Fruit fly (Drosophila melanogaster) whole organism, embryonic: ENCODE results near the gene CG4293.

Experiments used
- CG10147 ChIP-seq: fragments of 200-800 bp; sonication (Bioruptor generic); optimal IDR thresholded peaks from 2 replicates; lab custom pipeline; 2019; ENCODE audit warnings: missing biosample characterization, mild to moderate bottlenecking, missing genetic modification characterization, moderate library complexity
- CG10431 ChIP-seq: fragments of 200-800 bp; sonication (Bioruptor generic); optimal IDR thresholded peaks from 3 replicates; lab custom pipeline; 2018; ENCODE audit warnings: missing biosample characterization, mild to moderate bottlenecking, missing genetic modification characterization
- CG1233 ChIP-seq: fragments of 200-800 bp; sonication (Bioruptor generic); optimal IDR thresholded peaks from 4 replicates; lab custom pipeline; 2018; ENCODE audit warnings: missing biosample characterization, mild to moderate bottlenecking, missing genetic modification characterization
- CG13123 ChIP-seq: fragments of 200-800 bp; sonication (Bioruptor generic); optimal IDR thresholded peaks from 2 replicates; lab custom pipeline; 2016; ENCODE audit warnings: missing biosample characterization, missing genetic modification characterization
- CG14050 ChIP-seq: fragments of 200-800 bp; sonication (Bioruptor generic); IDR thresholded peaks from 3 replicates; pipeline ENCODE4 v1.3.6; 2022; ENCODE audit warnings: missing biosample characterization, missing genetic modification characterization
- CG14441 ChIP-seq: fragments of 200-800 bp; sonication (Bioruptor generic); IDR thresholded peaks from 2 replicates; pipeline ENCODE4 v1.3.6; 2022; ENCODE audit warnings: missing biosample characterization, missing genetic modification characterization
- CG14710 ChIP-seq: fragments of 200-800 bp; sonication (Bioruptor generic); optimal IDR thresholded peaks from 3 replicates; lab custom pipeline; 2019; ENCODE audit warnings: missing biosample characterization, mild to moderate bottlenecking, missing genetic modification characterization, moderate library complexity
- CG15696 ChIP-seq: fragments of 200-800 bp; sonication (Bioruptor generic); optimal IDR thresholded peaks from 2 replicates; lab custom pipeline; 2019; ENCODE audit warnings: missing biosample characterization, mild to moderate bottlenecking, missing genetic modification characterization, moderate library complexity
- CG18619 ChIP-seq: fragments of 200-800 bp; sonication (Bioruptor generic); optimal IDR thresholded peaks from 3 replicates; lab custom pipeline; 2017; ENCODE audit warnings: missing biosample characterization, mild to moderate bottlenecking, missing genetic modification characterization
- CG2116 ChIP-seq: fragments of 200-800 bp; sonication (Bioruptor generic); optimal IDR thresholded peaks from 3 replicates; lab custom pipeline; 2018; ENCODE audit warnings: missing biosample characterization, mild to moderate bottlenecking, missing genetic modification characterization
- CG31365 ChIP-seq: fragments of 200-800 bp; sonication (Bioruptor generic); optimal IDR thresholded peaks from 2 replicates; lab custom pipeline; 2018; ENCODE audit warnings: missing biosample characterization, mild to moderate bottlenecking, missing genetic modification characterization
- CG31388 ChIP-seq: fragments of 200-800 bp; sonication (Bioruptor generic); optimal IDR thresholded peaks from 2 replicates; lab custom pipeline; 2016; ENCODE audit warnings: missing biosample characterization, missing genetic modification characterization
- CG32532 ChIP-seq: fragments of 200-800 bp; sonication (Bioruptor generic); IDR thresholded peaks from 2 replicates; pipeline ENCODE4 v1.3.6; 2022; ENCODE audit warnings: missing biosample characterization, missing genetic modification characterization
- CG4424 ChIP-seq: fragments of 200-800 bp; sonication (Bioruptor generic); optimal IDR thresholded peaks from 3 replicates; lab custom pipeline; 2016; ENCODE audit warnings: missing biosample characterization, missing genetic modification characterization
- CG6689 ChIP-seq: fragments of 200-800 bp; sonication (Bioruptor generic); IDR thresholded peaks from 2 replicates; pipeline ENCODE4 v1.3.6; 2022; ENCODE audit warnings: missing biosample characterization, missing genetic modification characterization
- CG7372 ChIP-seq: fragments of 200-800 bp; sonication (Bioruptor generic); IDR thresholded peaks from 2 replicates; pipeline ENCODE4 v1.3.6; 2022; ENCODE audit warnings: missing biosample characterization, missing genetic modification characterization
- CG9797 ChIP-seq: fragments of 200-800 bp; sonication (Bioruptor generic); optimal IDR thresholded peaks from 3 replicates; lab custom pipeline; 2018; ENCODE audit warnings: missing biosample characterization, mild to moderate bottlenecking, missing genetic modification characterization
- CrebB ChIP-seq: fragments of 200-800 bp; sonication (Bioruptor generic); optimal IDR thresholded peaks from 3 replicates; lab custom pipeline; 2018; ENCODE audit warnings: missing biosample characterization, mild to moderate bottlenecking, missing genetic modification characterization
- Deaf1 ChIP-seq: fragments of 200-800 bp; optimal IDR thresholded peaks from 3 replicates; lab custom pipeline; 2019; ENCODE audit warnings: missing biosample characterization, mild to moderate bottlenecking, missing genetic modification characterization, moderate library complexity
- Gsc ChIP-seq: fragments of 200-800 bp; sonication (Bioruptor generic); IDR thresholded peaks from 2 replicates; pipeline ENCODE4 v1.3.6; 2022; ENCODE audit warnings: missing biosample characterization, missing genetic modification characterization
- H2.0 ChIP-seq: fragments of 200-800 bp; sonication (Bioruptor generic); IDR thresholded peaks from 2 replicates; pipeline ENCODE4 v1.3.6; 2022; ENCODE audit warnings: missing biosample characterization, missing genetic modification characterization
- Hsf ChIP-seq: fragments of 200-800 bp; sonication (Bioruptor generic); optimal IDR thresholded peaks from 3 replicates; lab custom pipeline; 2016; ENCODE audit warnings: missing biosample characterization, missing genetic modification characterization
- Kr ChIP-seq: fragments of 200-800 bp; sonication (Bioruptor generic); optimal IDR thresholded peaks from 2 replicates; lab custom pipeline; 2017; ENCODE audit warnings: missing biosample characterization, mild to moderate bottlenecking, missing genetic modification characterization
- Lpt ChIP-seq: fragments of >200 bp; optimal IDR thresholded peaks from 2 replicates; lab custom pipeline; 2018; ENCODE audit warnings: missing biosample characterization, missing genetic modification characterization
- NC2α ChIP-seq: fragments of 200-800 bp; sonication (Bioruptor generic); optimal IDR thresholded peaks from 2 replicates; lab custom pipeline; 2016; ENCODE audit warnings: missing biosample characterization, missing genetic modification characterization
- NFAT ChIP-seq: fragments of 200-800 bp; sonication (Bioruptor generic); IDR thresholded peaks from 2 replicates; pipeline ENCODE4 v1.3.6; 2022; ENCODE audit warnings: missing biosample characterization, missing genetic modification characterization
- Neu2 ChIP-seq: fragments of 200-800 bp; sonication (Bioruptor generic); optimal IDR thresholded peaks from 3 replicates; lab custom pipeline; 2016; ENCODE audit warnings: missing biosample characterization, missing genetic modification characterization, borderline replicate concordance
- Pdp1 ChIP-seq, 2 experiments: fragments of 200-800 bp; sonication (Bioruptor generic); optimal IDR thresholded peaks; 3 replicates each; lab custom pipeline; 2016; ENCODE audit warnings: missing biosample characterization in 2 of 2, missing genetic modification characterization in 2 of 2, mild to moderate bottlenecking in 1 of 2, moderate library complexity in 1 of 2
- Rx ChIP-seq: fragments of 200-800 bp; sonication (Bioruptor generic); IDR thresholded peaks from 2 replicates; pipeline ENCODE4 v1.3.6; 2022; ENCODE audit warnings: missing biosample characterization, missing genetic modification characterization
- Ssrp ChIP-seq: fragments of 200-800 bp; sonication (Bioruptor generic); optimal IDR thresholded peaks from 2 replicates; lab custom pipeline; 2018; ENCODE audit warnings: missing biosample characterization, mild to moderate bottlenecking, missing genetic modification characterization, moderate library complexity
- TFAM ChIP-seq: fragments of 200-800 bp; sonication (Bioruptor generic); optimal IDR thresholded peaks from 2 replicates; lab custom pipeline; 2017; ENCODE audit warnings: missing biosample characterization, missing genetic modification characterization, inconsistent platforms
- Vsx1 ChIP-seq: fragments of 200-800 bp; sonication (Bioruptor generic); optimal IDR thresholded peaks from 2 replicates; lab custom pipeline; 2017; ENCODE audit warnings: missing biosample characterization, mild to moderate bottlenecking, missing genetic modification characterization, missing genetic modification reagents
- abd-A ChIP-seq: fragments of 200-800 bp; sonication (Bioruptor generic); optimal IDR thresholded peaks from 3 replicates; lab custom pipeline; 2019; ENCODE audit warnings: missing biosample characterization, mild to moderate bottlenecking, missing genetic modification characterization, moderate library complexity
- dmrt11E ChIP-seq: fragments of 200-800 bp; sonication (Bioruptor generic); optimal IDR thresholded peaks from 3 replicates; lab custom pipeline; 2018; ENCODE audit warnings: missing biosample characterization, mild to moderate bottlenecking, missing genetic modification characterization, moderate library complexity
- emc ChIP-seq: fragments of 200-800 bp; sonication (Bioruptor generic); optimal IDR thresholded peaks from 2 replicates; lab custom pipeline; 2016; ENCODE audit warnings: missing biosample characterization, missing genetic modification characterization
- gfzf ChIP-seq: fragments of 200-800 bp; sonication (Bioruptor generic); optimal IDR thresholded peaks from 2 replicates; lab custom pipeline; 2016; ENCODE audit warnings: missing biosample characterization, mild to moderate bottlenecking, missing genetic modification characterization, moderate library complexity
- gro ChIP-seq: fragments of 200-800 bp; sonication (Bioruptor generic); optimal IDR thresholded peaks from 2 replicates; lab custom pipeline; 2016; ENCODE audit warnings: missing biosample characterization, missing genetic modification characterization
- her ChIP-seq: fragments of 200-800 bp; sonication (Bioruptor generic); optimal IDR thresholded peaks from 2 replicates; lab custom pipeline; 2016; ENCODE audit warnings: missing biosample characterization, missing genetic modification characterization
- jumu ChIP-seq: fragments of 200-800 bp; sonication (Bioruptor generic); optimal IDR thresholded peaks from 3 replicates; lab custom pipeline; 2016; ENCODE audit warnings: missing biosample characterization, missing genetic modification characterization
- knrl ChIP-seq: fragments of 200-800 bp; sonication (Bioruptor generic); IDR thresholded peaks from 3 replicates; pipeline ENCODE4 v1.3.6; 2022; ENCODE audit warnings: missing biosample characterization, missing genetic modification characterization; ENCODE audit not compliant: partially characterized antibody
- nerfin-1 ChIP-seq: fragments of 200-800 bp; sonication (Bioruptor generic); optimal IDR thresholded peaks from 3 replicates; lab custom pipeline; 2019; ENCODE audit warnings: missing biosample characterization, mild to moderate bottlenecking, missing genetic modification characterization, moderate library complexity
- pho ChIP-seq: fragments of 200-800 bp; sonication (Bioruptor generic); optimal IDR thresholded peaks from 2 replicates; lab custom pipeline; 2016; ENCODE audit warnings: missing biosample characterization, missing genetic modification characterization
- pnt ChIP-seq: fragments of 200-800 bp; sonication (Bioruptor generic); optimal IDR thresholded peaks from 3 replicates; lab custom pipeline; 2016; ENCODE audit warnings: missing biosample characterization, missing genetic modification characterization
- salm ChIP-seq: fragments of 200-800 bp; sonication (Bioruptor generic); optimal IDR thresholded peaks from 2 replicates; lab custom pipeline; 2018; ENCODE audit warnings: missing biosample characterization, mild to moderate bottlenecking, missing genetic modification characterization
- sqz ChIP-seq: fragments of 200-800 bp; sonication (Bioruptor generic); optimal IDR thresholded peaks from 3 replicates; lab custom pipeline; 2018; ENCODE audit warnings: missing biosample characterization, mild to moderate bottlenecking, missing genetic modification characterization
- trh ChIP-seq: fragments of 200-800 bp; sonication (Bioruptor generic); optimal IDR thresholded peaks from 2 replicates; lab custom pipeline; 2016; ENCODE audit warnings: missing biosample characterization, missing genetic modification characterization
- unpg ChIP-seq: fragments of 200-800 bp; sonication (Bioruptor generic); optimal IDR thresholded peaks from 3 replicates; lab custom pipeline; 2018; ENCODE audit warnings: missing biosample characterization, mild to moderate bottlenecking, missing genetic modification characterization, moderate library complexity
- vfl ChIP-seq: fragments of 200-800 bp; sonication (Bioruptor generic); optimal IDR thresholded peaks from 2 replicates; lab custom pipeline; 2016; ENCODE audit warnings: missing biosample characterization, missing genetic modification characterization
- z ChIP-seq: fragments of 200-800 bp; sonication (Bioruptor generic); IDR thresholded peaks from 3 replicates; pipeline ENCODE4 v1.3.6; 2022; ENCODE audit warnings: missing biosample characterization, missing genetic modification characterization
- zfh2 ChIP-seq: fragments of 200-800 bp; sonication (Bioruptor generic); optimal IDR thresholded peaks from 2 replicates; lab custom pipeline; 2016; ENCODE audit warnings: missing biosample characterization, missing genetic modification characterization

Gene CG4293

DNA sequence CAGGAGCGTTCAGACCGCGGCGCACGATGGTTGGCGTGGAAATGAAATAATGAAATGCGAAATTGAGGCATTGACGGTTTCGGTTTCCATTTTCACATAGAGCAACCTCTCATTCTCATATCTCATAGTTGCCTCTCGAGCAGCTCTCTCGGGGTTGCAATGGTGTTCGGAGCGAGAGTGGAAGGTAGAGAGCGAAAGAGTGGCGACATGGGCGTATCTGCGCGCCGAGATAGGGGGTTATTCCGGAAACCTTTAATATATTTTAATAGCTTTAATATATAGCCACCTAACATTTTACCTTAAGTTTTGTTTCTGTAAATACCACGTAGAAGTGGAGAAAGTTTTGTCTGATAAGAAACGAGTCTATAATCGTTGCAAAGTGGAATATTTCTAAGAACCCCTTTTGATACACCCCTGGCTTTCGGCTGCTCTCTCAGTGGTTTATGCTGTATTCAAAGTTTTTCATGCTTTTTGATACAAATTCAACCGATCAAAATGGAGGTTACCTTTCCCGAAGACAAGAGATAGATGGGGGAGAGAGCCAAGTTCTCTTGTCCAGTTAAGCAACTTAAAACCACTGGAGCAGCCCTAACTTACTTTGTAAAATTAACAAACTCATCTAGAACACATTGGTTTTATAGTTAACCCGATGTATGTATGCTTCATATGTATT lies 6.8 kb downstream of the CG4293 start, which contains the start of gene elav (continued):
- TF ChIP-seq CG14441 (GFP tag; lab: Robert Waterston, UW) (peak; percentile 98), CG4424 (peak; percentile 99), Kr (peak; percentile 89), Gsc (GFP tag; lab: Robert Waterston, UW) (peak; percentile 91), unpg (peak; percentile 98), Neu2 (GFP tag; lab: Kevin White, UChicago) (peak; percentile 79), CG7372 (GFP tag; lab: Robert Waterston, UW) (peak; percentile 98), trh (GFP tag; lab: Kevin White, UChicago) (peak; percentile 97), emc (GFP tag; lab: Kevin White, UChicago) (peak; percentile 86), pnt (GFP tag; lab: Kevin White, UChicago) (peak; percentile 97), TFAM (GFP tag; lab: Kevin White, UChicago) (peak; percentile 91), CG14710 (peak; percentile 98), salm (tag; lab: Kevin White, UChicago) (peak; percentile 97), Pdp1 (GFP tag; optimal IDR thresholded peaks at IDR 0.05; lab: Kevin White, UChicago) (peak; percentile 96 to 98), H2.0 (GFP tag; lab: Robert Waterston, UW) (peak; percentile 97), abd-A (tag; lab: Kevin White, UChicago) (peak; percentile 94), CG31365 (tag; lab: Kevin White, UChicago) (peak; percentile 90), vfl (peak; percentile 96), CG15696 (tag; lab: Kevin White, UChicago) (peak; percentile 99), z (GFP tag; lab: Robert Waterston, UW) (peak; percentile 82; the same call in 2 of the 3 replicates), knrl (GFP tag; lab: Robert Waterston, UW) (no peak), gro (GFP tag; lab: Kevin White, UChicago) (peak; percentile 97), pho (GFP tag; lab: Kevin White, UChicago) (peak; percentile 96), CG14050 (GFP tag; lab: Robert Waterston, UW) (peak; percentile 97), CG10431 (GFP tag; lab: Kevin White, UChicago) (peak; percentile 97), CG18619 (GFP tag; lab: Kevin White, UChicago) (peak; percentile 98), zfh2 (peak; percentile 97), jumu (peak; percentile 96), CG6689 (peak; percentile 98), sqz (GFP tag; lab: Kevin White, UChicago) (peak; percentile 98), CG32532 (GFP tag; lab: Robert Waterston, UW) (peak; percentile 99), Hsf (GFP tag; lab: Kevin White, UChicago) (peak; percentile 99), Ssrp (tag; lab: Kevin White, UChicago) (peak; percentile 97), Deaf1 (tag; lab: Kevin White, UChicago) (peak; percentile 88), nerfin-1 (tag; lab: Kevin White, UChicago) (peak; percentile 98), CG9797 (peak; percentile 51), CG31388 (GFP tag; lab: Kevin White, UChicago) (peak; percentile 92), her (GFP tag; lab: Kevin White, UChicago) (peak; percentile 91), Vsx1 (GFP tag; lab: Kevin White, UChicago) (peak; percentile 97), CG2116 (GFP tag; lab: Kevin White, UChicago) (peak; percentile 87), CG1233 (peak; percentile 98), CG13123 (GFP tag; lab: Kevin White, UChicago) (peak; percentile 93), NFAT (GFP tag; lab: Robert Waterston, UW) (peak; percentile 97), NC2α (GFP tag; lab: Kevin White, UChicago) (peak; percentile 91), CrebB (tag; lab: Kevin White, UChicago) (peak; percentile 98), dmrt11E (peak; percentile 98), CG10147 (GFP tag; lab: Kevin White, UChicago) (peak; percentile 99), gfzf (GFP tag; lab: Kevin White, UChicago) (peak; percentile 15), Lpt (no peak), Rx (GFP tag; lab: Robert Waterston, UW) (peak; percentile 96)
